Worm (Caenorhabditis elegans) whole organism, mixed stage, embryonic: ENCODE data around the gene disl-2.

Experiments used
- M03D4.4 ChIP-seq: sonication (generic microtip); optimal IDR thresholded peaks from 2 replicates; lab custom pipeline; 2017; ENCODE audit warnings: mild to moderate bottlenecking, missing genetic modification characterization, missing compliant biosample characterization
- bed-3 ChIP-seq: fragments of 200-800 bp; sonication (Bioruptor generic); optimal IDR thresholded peaks from 3 replicates; lab custom pipeline; 2018; ENCODE audit warnings: mild to moderate bottlenecking, missing genetic modification characterization, moderate library complexity, missing compliant biosample characterization
- blmp-1 ChIP-seq: fragments of 150-350 bp; optimal IDR thresholded peaks from 2 replicates; lab custom pipeline; 2014; ENCODE audit warnings: missing biosample characterization, missing genetic modification characterization
- ceh-39 ChIP-seq: fragments of 150-350 bp; optimal IDR thresholded peaks from 2 replicates; lab custom pipeline; 2014; ENCODE audit warnings: missing biosample characterization, missing genetic modification characterization
- ceh-43 ChIP-seq: fragments of 200-800 bp; sonication (Bioruptor generic); optimal IDR thresholded peaks from 2 replicates; lab custom pipeline; 2018; ENCODE audit warnings: mild to moderate bottlenecking, missing genetic modification characterization, moderate library complexity, missing compliant biosample characterization
- ceh-83 ChIP-seq: fragments of 200-800 bp; sonication (Bioruptor generic); optimal IDR thresholded peaks from 2 replicates; lab custom pipeline; 2018; ENCODE audit warnings: mild to moderate bottlenecking, missing genetic modification characterization, missing compliant biosample characterization
- drap-1 ChIP-seq: fragments of 200-800 bp; sonication (Bioruptor generic); optimal IDR thresholded peaks from 3 replicates; lab custom pipeline; 2018; ENCODE audit warnings: mild to moderate bottlenecking, missing genetic modification characterization, missing compliant biosample characterization
- elt-1 ChIP-seq: sonication (generic microtip); optimal IDR thresholded peaks from 2 replicates; lab custom pipeline; 2017; ENCODE audit warnings: missing genetic modification characterization, mild to moderate bottlenecking, missing compliant biosample characterization, antibody characterized with exemption, moderate library complexity, borderline replicate concordance; ENCODE audit not compliant: insufficient read depth
- flh-1 ChIP-seq: fragments of 200-800 bp; sonication (Bioruptor generic); optimal IDR thresholded peaks from 2 replicates; lab custom pipeline; 2018; ENCODE audit warnings: mild to moderate bottlenecking, missing genetic modification characterization, moderate library complexity, missing compliant biosample characterization
- lin-13 ChIP-seq: fragments of 150-350 bp; optimal IDR thresholded peaks from 2 replicates; lab custom pipeline; 2014; ENCODE audit warnings: missing biosample characterization, missing genetic modification characterization
- lin-32 ChIP-seq: fragments of 200-800 bp; sonication (Bioruptor generic); optimal IDR thresholded peaks from 2 replicates; lab custom pipeline; 2018; ENCODE audit warnings: mild to moderate bottlenecking, missing genetic modification characterization, missing compliant biosample characterization
- lsy-2 ChIP-seq: fragments of 150-350 bp; optimal IDR thresholded peaks from 2 replicates; lab custom pipeline; 2014; ENCODE audit warnings: missing biosample characterization, missing genetic modification characterization
- mab-5 ChIP-seq: fragments of 150-350 bp; optimal IDR thresholded peaks from 2 replicates; lab custom pipeline; 2014; ENCODE audit warnings: missing biosample characterization, missing genetic modification characterization
- mep-1 ChIP-seq: fragments of 150-350 bp; optimal IDR thresholded peaks from 2 replicates; lab custom pipeline; 2017; ENCODE audit warnings: missing biosample characterization, missing genetic modification reagents, missing genetic modification characterization, inconsistent platforms
- nhr-12 ChIP-seq: fragments of 150-350 bp; optimal IDR thresholded peaks from 2 replicates; lab custom pipeline; 2014; ENCODE audit warnings: missing biosample characterization, missing genetic modification characterization
- nhr-2 ChIP-seq: fragments of 150-350 bp; optimal IDR thresholded peaks from 2 replicates; lab custom pipeline; 2014; ENCODE audit warnings: missing biosample characterization, missing genetic modification characterization
- nhr-237 ChIP-seq: fragments of 150-350 bp; optimal IDR thresholded peaks from 2 replicates; lab custom pipeline; 2014; ENCODE audit warnings: missing biosample characterization, missing genetic modification characterization
- nhr-28 ChIP-seq: fragments of 150-350 bp; optimal IDR thresholded peaks from 2 replicates; lab custom pipeline; 2014; ENCODE audit warnings: missing biosample characterization, missing genetic modification characterization
- nhr-76 ChIP-seq: sonication (generic microtip); optimal IDR thresholded peaks from 2 replicates; lab custom pipeline; 2017; ENCODE audit warnings: missing biosample characterization, missing genetic modification characterization
- pha-4 ChIP-seq: fragments of 150-350 bp; optimal IDR thresholded peaks from 2 replicates; lab custom pipeline; 2018; ENCODE audit warnings: missing biosample characterization, missing genetic modification reagents, missing genetic modification characterization
- sem-2 ChIP-seq: fragments of 200-800 bp; sonication (Bioruptor generic); optimal IDR thresholded peaks from 2 replicates; lab custom pipeline; 2018; ENCODE audit warnings: mild to moderate bottlenecking, missing genetic modification characterization, missing compliant biosample characterization
- snpc-4 ChIP-seq: fragments of 150-350 bp; optimal IDR thresholded peaks from 2 replicates; lab custom pipeline; 2014; ENCODE audit warnings: missing biosample characterization, missing genetic modification characterization
- sptf-1 ChIP-seq: sonication (generic microtip); optimal IDR thresholded peaks from 2 replicates; lab custom pipeline; 2017; ENCODE audit warnings: mild to moderate bottlenecking, missing genetic modification characterization, moderate library complexity, missing compliant biosample characterization
- tbx-8 ChIP-seq: fragments of 200-800 bp; sonication (Bioruptor generic); optimal IDR thresholded peaks from 2 replicates; lab custom pipeline; 2018; ENCODE audit warnings: mild to moderate bottlenecking, missing genetic modification characterization, moderate library complexity, missing compliant biosample characterization
- unc-120 ChIP-seq: sonication (generic microtip); optimal IDR thresholded peaks from 2 replicates; lab custom pipeline; 2017; ENCODE audit warnings: missing genetic modification characterization, missing compliant biosample characterization; ENCODE audit not compliant: poor library complexity, severe bottlenecking
- unc-39 ChIP-seq: fragments of 150-350 bp; optimal IDR thresholded peaks from 2 replicates; lab custom pipeline; 2014; ENCODE audit warnings: missing biosample characterization, missing genetic modification characterization
- unc-62 ChIP-seq: fragments of 150-350 bp; optimal IDR thresholded peaks from 2 replicates; lab custom pipeline; 2014; ENCODE audit warnings: missing biosample characterization, missing genetic modification reagents, missing genetic modification characterization
- zip-8 ChIP-seq: fragments of 150-350 bp; optimal IDR thresholded peaks from 2 replicates; lab custom pipeline; 2014; ENCODE audit warnings: missing biosample characterization, missing genetic modification characterization
- ztf-11 ChIP-seq: fragments of 150-350 bp; optimal IDR thresholded peaks from 2 replicates; lab custom pipeline; 2014; ENCODE audit warnings: missing biosample characterization, missing genetic modification characterization

The disl-2 gene

DNA sequence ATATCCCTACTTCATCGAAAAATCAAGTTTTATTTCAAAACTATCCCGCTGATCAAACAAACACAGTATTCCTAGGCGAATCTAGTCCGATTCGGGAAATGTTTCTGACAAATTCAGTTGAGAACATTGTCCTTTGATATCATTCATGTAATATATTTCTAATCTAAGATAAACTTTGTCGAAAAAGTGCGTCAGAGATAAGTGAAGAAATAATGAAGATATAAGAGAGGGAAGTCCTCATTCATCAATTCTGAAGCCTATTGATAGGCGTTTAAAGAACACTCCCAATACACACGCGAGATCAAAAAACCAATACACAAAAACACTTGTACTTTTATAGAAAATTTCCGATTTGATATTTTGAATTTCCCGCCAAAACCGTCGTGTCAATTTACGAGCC lies 21.9 kb downstream of the disl-2 start:
- TF ChIP-seq snpc-4 (tag; lab: Kevin White, UChicago) (no peak), lin-32 (GFP tag; lab: Kevin White, UChicago) (no peak), unc-39 (tag; lab: Kevin White, UChicago) (no peak), drap-1 (no peak), zip-8 (tag; lab: Kevin White, UChicago) (no peak), blmp-1 (no peak), unc-120 (tag; lab: Kevin White, UChicago) (no peak), flh-1 (GFP tag; lab: Kevin White, UChicago) (no peak), nhr-28 (no peak), mab-5 (tag; lab: Kevin White, UChicago) (no peak), pha-4 (no peak), sptf-1 (tag; lab: Kevin White, UChicago) (no peak), nhr-76 (tag; lab: Kevin White, UChicago) (no peak), ztf-11 (no peak)

- no peak for TF ChIP-seq ztf-11
- TF ChIP-seq tbx-8: no peak
- TF ChIP-seq pha-4: no peak
- no peak for TF ChIP-seq snpc-4 (tag; lab: Kevin White, UChicago)
- TF ChIP-seq unc-39 (tag; lab: Kevin White, UChicago): no peak
Observed at ce11 chrIII:5469090-5469489, 26.1 kb downstream of the disl-2 start.

DNA sequence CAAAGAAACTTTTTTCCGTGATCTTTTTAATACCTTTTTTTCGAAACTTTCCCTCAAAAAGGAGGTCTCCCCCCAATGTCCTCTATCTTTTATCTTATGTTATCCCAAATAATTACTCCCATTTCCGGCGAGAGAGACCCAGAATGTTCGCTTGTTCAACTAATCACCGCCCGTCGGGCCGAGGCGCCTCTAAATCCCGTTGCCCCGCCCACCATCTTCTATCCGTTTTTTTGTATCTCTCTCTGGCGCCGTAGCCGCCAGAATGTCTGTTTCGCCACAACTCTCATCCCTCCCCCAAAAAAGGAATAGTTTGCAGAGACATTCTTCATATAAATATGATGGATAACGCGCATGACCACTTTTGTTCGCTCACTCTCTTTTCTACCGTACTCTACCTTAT lies 29.7 kb downstream of the disl-2 start:
- TF ChIP-seq nhr-237: no peak
- no peak for TF ChIP-seq lin-32 (GFP tag; lab: Kevin White, UChicago)
- no peak for TF ChIP-seq drap-1
- no peak for TF ChIP-seq M03D4.4 (tag; lab: Kevin White, UChicago)

- no peak for TF ChIP-seq lin-32 (GFP tag; lab: Kevin White, UChicago)
- TF ChIP-seq drap-1: no peak
- TF ChIP-seq nhr-2: no peak
- TF ChIP-seq lsy-2 (tag; lab: Kevin White, UChicago): no peak
- no peak for TF ChIP-seq zip-8 (tag; lab: Kevin White, UChicago)
- TF ChIP-seq ceh-83 (GFP tag; lab: Kevin White, UChicago): no peak
- TF ChIP-seq elt-1 (tag; lab: Kevin White, UChicago): no peak
- TF ChIP-seq unc-39 (tag; lab: Kevin White, UChicago): no peak
- no peak for TF ChIP-seq bed-3 (GFP tag; lab: Kevin White, UChicago)
- TF ChIP-seq M03D4.4 (tag; lab: Kevin White, UChicago): no peak
- TF ChIP-seq ceh-39 (tag; lab: Kevin White, UChicago): no peak
- TF ChIP-seq mep-1: no peak
- no peak for TF ChIP-seq sptf-1 (tag; lab: Kevin White, UChicago)
- TF ChIP-seq nhr-237: no peak
- no peak for TF ChIP-seq pha-4
- TF ChIP-seq nhr-76 (tag; lab: Kevin White, UChicago): no peak
- TF ChIP-seq lin-13 (tag; lab: Kevin White, UChicago): no peak
Observed at ce11 chrIII:5474176-5474575, 31.2 kb downstream of the disl-2 start, which contains the start of gene lon-1. Gene lon-1, plus strand, starts transcription at chrIII:5474476.

DNA sequence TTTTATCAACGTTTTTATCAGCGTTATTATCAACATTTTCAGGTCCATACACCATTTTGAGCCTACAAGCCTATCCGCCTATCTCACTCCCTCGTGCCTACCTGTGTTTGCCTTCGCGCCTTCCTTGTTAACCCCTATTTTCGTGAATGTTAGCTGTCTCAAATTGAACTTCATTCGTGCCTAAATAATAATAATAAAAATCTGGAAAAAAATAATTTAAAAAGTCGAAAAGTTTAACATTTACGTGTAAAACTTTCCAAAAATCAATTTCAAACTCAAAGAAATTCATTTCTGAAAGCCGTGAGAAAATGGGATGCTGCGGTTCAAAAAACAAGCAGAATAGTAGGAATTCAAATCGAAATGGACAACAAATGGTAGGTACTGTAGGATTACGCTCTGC lies 35.0 kb downstream of the disl-2 start, which contains the start of gene R02F2.10:
Gene R02F2.10 (plus strand): TSS at position 301 of the 400 bp plus-strand sequence.
- TF ChIP-seq nhr-12 (tag; lab: Kevin White, UChicago) (no peak), lin-32 (GFP tag; lab: Kevin White, UChicago) (no peak), bed-3 (GFP tag; lab: Kevin White, UChicago) (no peak), snpc-4 (tag; lab: Kevin White, UChicago) (no peak), ceh-43 (no peak), lin-13 (tag; lab: Kevin White, UChicago) (no peak), mab-5 (tag; lab: Kevin White, UChicago) (no peak), nhr-76 (tag; lab: Kevin White, UChicago) (no peak), elt-1 (tag; lab: Kevin White, UChicago) (no peak), unc-62 (GFP tag; lab: Kevin White, UChicago) (no peak), sem-2 (GFP tag; lab: Kevin White, UChicago) (no peak), nhr-28 (no peak), tbx-8 (no peak), blmp-1 (no peak), M03D4.4 (tag; lab: Kevin White, UChicago) (no peak), unc-120 (tag; lab: Kevin White, UChicago) (no peak), nhr-237 (no peak), drap-1 (no peak), flh-1 (GFP tag; lab: Kevin White, UChicago) (no peak)
